Worm (Caenorhabditis elegans): Measurements from ENCODE around the gene F31D5.1.

Gene F31D5.1

DNA sequence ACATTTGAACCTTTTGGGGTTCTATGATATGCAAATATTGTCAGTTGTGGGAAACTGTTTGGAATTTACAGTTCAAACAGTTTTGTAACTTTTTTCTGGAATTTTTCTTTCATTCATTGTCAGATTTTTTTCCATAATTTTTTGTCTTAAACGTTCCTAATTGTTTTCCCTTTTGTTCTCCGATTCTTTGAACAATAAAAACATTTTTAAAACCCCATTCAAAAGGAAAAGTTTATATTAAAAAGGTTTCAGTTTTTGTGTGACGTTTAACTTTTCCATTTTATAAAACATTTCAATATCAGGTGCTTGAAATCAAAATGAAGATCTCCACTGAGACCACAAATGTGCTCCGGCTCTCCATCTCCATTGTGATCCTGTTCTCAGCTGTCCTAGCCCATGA is at the start of gene F31D5.1:
Gene F31D5.1, plus strand, starts transcription at position 301 of the 400 bp plus-strand sequence.
- no peak for TF ChIP-seq unc-62 (GFP tag; optimal IDR thresholded peaks at IDR 0.05)

DNA sequence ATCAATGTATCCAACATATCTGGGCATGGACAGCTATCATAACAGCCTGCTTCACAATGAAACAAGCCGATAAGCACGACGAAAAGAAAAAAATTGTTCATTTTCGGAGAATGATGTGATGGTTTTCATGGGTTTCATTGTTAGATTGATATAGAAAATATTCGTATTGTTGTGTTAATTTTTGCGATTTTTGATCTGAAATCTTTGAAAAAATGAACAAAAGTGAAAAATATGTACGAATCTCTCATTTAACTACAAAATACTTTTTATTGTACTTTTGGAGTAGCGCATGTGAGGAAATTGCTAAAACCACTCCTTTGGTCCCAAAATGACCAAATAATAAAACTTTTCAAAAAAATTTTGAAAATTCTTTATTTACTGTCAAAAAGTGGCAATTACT is 48.7 kb upstream of the F31D5.1 start, which contains the start of gene R03H10.5:
Gene R03H10.5, minus strand, starts transcription at position 101 of the 400 bp plus-strand sequence.
- no peak for TF ChIP-seq unc-62 (GFP tag; optimal IDR thresholded peaks at IDR 0.05)

ce11 chrII:4173398-4173797 is 45.8 kb upstream of the F31D5.1 start, which contains the start of gene R03H10.6:
Gene R03H10.6, minus strand, starts transcription at chrII:4173498.
- no peak for TF ChIP-seq unc-62 (GFP tag; optimal IDR thresholded peaks at IDR 0.05)

DNA sequence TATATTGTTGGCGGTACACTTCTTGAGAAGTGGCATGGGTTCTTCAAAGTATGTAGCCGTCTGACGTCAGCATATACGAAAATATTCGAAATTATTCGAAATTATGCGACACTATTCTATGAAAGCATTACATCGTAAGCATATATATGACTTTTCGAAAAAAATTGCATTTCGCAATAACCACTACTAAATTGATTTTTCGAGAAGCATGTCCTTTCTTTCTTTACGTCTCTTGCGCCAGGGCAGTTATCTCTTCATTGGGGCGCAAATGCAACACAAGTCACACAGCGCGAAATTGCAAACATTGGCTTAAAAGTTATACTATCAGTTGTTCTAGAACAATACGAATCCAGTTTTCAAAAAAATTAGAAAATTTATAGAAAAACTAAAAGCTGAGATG is 45.3 kb upstream of the F31D5.1 start:
- no peak for TF ChIP-seq unc-62 (GFP tag; optimal IDR thresholded peaks at IDR 0.05)

DNA sequence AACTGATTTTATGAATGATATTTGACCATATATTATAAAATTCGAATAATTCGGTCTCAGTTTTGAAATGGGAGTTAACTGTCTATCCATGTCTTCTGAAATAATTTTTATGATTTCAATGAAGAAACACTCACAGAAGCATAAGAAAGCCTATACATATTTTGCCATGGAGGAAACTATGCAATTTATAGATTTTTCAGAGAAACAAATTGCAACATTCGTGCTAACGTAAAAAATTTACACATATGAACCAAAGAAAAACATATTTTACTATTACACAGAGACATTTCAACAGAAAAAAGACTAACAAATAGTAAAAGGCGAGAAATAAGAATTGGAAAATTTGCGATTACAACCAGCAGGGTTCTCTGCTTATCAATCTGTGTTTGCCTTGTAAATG is 40.3 kb upstream of the F31D5.1 start, which contains the start of gene R03H10.7:
Gene R03H10.7, minus strand, starts transcription at position 101 of the 400 bp plus-strand sequence.
- TF ChIP-seq unc-62 (GFP tag; optimal IDR thresholded peaks at IDR 0.05) = no peak

ce11 chrII:4179897-4180296 is 39.3 kb upstream of the F31D5.1 start, which contains the start of gene R03H10.1:
Gene R03H10.1, plus strand, starts transcription at chrII:4180248.
- no peak for TF ChIP-seq unc-62 (GFP tag; optimal IDR thresholded peaks at IDR 0.05)

DNA sequence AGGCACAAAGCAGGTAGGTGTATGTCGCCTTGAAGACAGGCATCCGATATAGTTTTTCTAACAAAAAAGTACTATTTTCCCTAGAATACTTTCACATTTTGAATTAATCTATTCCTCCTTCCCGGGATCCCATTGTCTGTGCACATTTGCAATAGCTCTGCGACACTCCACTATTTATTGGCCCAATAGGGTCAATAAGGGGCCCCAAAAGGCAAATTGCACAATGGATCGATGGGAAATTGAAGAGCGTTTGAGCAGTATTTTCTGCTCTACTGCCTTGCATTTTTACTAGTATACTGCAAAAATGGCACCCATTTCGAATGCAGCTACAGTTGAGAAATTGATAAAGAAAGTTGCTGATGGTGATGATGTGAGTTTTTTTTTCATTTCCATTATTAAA is 36.8 kb upstream of the F31D5.1 start, which contains the start of gene R03H10.11:
Gene R03H10.11, plus strand, starts transcription at position 301 of the 400 bp plus-strand sequence.
- TF ChIP-seq unc-62 (GFP tag; optimal IDR thresholded peaks at IDR 0.05) = no peak

ce11 chrII:4183979-4184378 is 35.2 kb upstream of the F31D5.1 start:
- no peak for TF ChIP-seq unc-62 (GFP tag; optimal IDR thresholded peaks at IDR 0.05)

- TF ChIP-seq unc-62 (GFP tag; optimal IDR thresholded peaks at IDR 0.05) = no peak
Observed at ce11 chrII:4186364-4186763, 32.8 kb upstream of the F31D5.1 start, which contains the start of gene cpna-1. Gene cpna-1, plus strand, starts transcription at chrII:4186664.

DNA sequence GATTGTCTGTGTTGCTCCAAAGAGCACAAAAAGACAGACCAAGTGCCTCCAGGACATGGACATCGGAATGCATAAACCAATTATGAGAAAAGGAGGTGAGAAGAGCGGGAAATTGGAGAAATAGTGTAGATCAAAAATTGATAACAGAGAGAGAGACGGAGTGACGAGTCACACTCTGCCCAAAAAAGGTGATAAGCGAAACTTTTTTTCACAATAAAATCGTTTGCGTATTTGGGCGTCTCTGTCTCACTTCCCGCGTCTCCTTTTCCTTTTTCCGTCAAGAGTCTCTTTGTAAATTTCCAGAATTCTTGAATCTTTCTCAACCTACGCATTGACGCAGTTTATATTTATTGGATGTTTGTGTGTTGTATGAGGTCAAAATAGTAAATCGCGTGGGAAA is 25.0 kb upstream of the F31D5.1 start, which contains the start of gene mth-2:
Gene mth-2, minus strand, starts transcription at position 188 of the 400 bp plus-strand sequence.
- no peak for TF ChIP-seq unc-62 (GFP tag; optimal IDR thresholded peaks at IDR 0.05)

DNA sequence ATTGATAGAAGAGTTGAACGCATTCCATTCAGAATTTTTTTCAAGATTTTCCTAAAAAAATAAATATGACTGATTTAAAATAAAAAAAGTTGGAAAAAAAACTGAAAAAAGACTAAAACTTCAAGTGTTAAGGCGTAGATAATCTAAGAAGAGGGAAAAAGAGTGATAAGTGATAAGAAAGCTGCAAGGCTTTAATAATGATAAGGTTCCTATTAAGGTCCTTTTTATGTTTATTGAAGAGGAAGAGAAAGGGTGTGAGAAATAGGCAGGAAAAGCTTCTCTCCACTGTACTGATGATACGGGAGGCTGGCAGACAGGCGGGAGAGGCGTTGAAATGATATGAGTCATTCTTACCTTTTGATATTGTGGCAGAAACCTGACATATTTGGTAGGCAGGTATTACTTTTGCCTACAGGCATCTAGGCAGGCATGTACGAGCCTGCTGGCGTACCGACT is 15.4 kb upstream of the F31D5.1 start, which contains the start of gene mth-1:
Gene mth-1, minus strand, starts transcription at position 51 of the 456 bp plus-strand sequence.
- no peak for TF ChIP-seq unc-62 (GFP tag; optimal IDR thresholded peaks at IDR 0.05)

DNA sequence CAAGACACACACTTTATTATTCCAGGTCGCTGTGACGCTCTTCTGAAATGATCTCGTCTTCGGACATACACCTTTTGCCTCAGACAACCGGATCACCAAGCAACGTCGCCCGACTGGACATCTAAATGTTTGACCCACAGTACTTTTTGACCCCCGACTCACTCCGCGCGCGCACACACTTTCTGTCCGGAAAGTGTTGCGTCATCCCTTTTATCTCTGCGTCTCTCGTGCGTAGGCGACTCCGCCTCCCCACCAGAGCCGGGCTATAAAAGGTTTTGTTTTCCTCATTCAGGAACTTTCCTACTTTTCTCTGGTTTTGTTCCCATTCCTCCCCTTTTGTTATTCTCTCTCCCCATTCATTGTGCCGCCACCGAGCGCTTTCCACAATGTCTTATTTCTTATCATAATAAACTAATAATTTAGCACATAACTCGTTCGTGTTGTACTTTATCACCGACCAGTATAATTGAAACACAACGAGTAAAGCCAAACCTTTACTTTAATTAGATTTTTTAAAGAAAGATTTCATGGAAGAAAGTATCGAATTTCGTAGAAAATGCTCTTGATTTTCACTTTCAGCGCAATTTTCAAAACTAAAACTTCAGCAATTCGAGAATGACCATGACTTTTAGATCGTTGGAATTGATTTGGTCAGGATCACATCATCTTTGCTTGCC is 10.0 kb upstream of the F31D5.1 start, which contains the start of gene F31D5.6:
Gene F31D5.6, plus strand, starts transcription at position 627 of the 677 bp plus-strand sequence.
- no peak for TF ChIP-seq unc-62 (GFP tag; optimal IDR thresholded peaks at IDR 0.05)

- TF ChIP-seq unc-62 (GFP tag; optimal IDR thresholded peaks at IDR 0.05) = no peak
Observed at ce11 chrII:4211113-4211512, 8.0 kb upstream of the F31D5.1 start, which contains the start of gene F31D5.7. Gene F31D5.7, plus strand, starts transcription at chrII:4211413.

DNA sequence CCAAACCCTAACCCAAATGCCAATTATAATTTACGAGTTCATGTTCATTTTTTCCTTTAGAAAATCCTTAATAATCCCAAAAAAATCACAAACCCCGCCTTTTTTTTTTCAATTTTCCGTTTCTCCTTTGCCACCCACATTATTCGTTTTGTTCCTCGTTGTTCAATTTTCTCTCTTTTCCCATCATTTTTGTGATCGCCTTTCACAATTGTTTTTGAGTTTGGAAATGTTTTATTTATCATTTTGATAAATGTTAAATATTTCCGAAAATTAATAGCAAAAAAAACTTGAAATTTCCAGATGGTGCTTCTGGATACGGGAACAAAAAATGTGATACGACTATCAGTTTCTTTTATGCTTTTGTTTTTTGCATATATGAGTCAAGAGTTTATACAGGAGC is 3.8 kb upstream of the F31D5.1 start, which contains the start of gene F31D5.2:
Gene F31D5.2, plus strand, starts transcription at position 301 of the 400 bp plus-strand sequence.
- no peak for TF ChIP-seq unc-62 (GFP tag; optimal IDR thresholded peaks at IDR 0.05)

DNA sequence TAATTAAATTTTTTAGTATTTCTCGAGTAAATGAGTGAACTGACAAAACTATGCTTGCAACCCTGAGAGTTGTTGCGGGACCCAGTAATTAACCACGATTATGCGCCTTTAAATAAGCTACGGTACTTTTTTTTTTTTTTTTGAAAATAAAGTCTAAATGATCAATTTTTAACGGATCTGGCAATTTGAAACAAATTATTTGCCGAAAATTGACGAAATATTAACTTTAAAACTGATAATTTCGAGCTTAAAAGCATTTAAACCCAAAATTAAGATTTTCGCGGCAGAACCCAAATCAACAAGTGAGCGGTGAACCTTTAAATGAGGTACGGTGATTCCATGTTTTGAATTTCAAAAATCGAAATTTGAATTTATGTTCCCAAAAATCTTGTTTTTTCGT is 3.3 kb downstream of the F31D5.1 start:
- TF ChIP-seq unc-62 (GFP tag; optimal IDR thresholded peaks at IDR 0.05) = no peak

- no peak for TF ChIP-seq unc-62 (GFP tag; optimal IDR thresholded peaks at IDR 0.05)
Observed at ce11 chrII:4222983-4223382, 3.8 kb downstream of the F31D5.1 start, which contains the start of gene C16A11.5. Gene C16A11.5, plus strand, starts transcription at chrII:4223305.
